Fruit fly (Drosophila melanogaster) whole organism, prepupa: ENCODE data around the gene Vha16-3.

Experiments
- Blimp-1 ChIP-seq: fragments of 200-800 bp; sonication (Bioruptor generic); optimal IDR thresholded peaks from 3 replicates; lab custom pipeline; 2017; ENCODE audit warnings: missing biosample characterization, missing genetic modification characterization, mild to moderate bottlenecking, moderate library complexity, missing genetic modification reagents
- CG10631 ChIP-seq: fragments of 200-800 bp; sonication (Bioruptor generic); optimal IDR thresholded peaks from 2 replicates; lab custom pipeline; 2016; ENCODE audit warnings: missing biosample characterization, missing genetic modification characterization
- CG11762 ChIP-seq: fragments of 200-800 bp; sonication (Bioruptor generic); optimal IDR thresholded peaks from 3 replicates; lab custom pipeline; 2016; ENCODE audit warnings: missing biosample characterization, missing genetic modification characterization; ENCODE audit not compliant: insufficient read depth
- CG15336 ChIP-seq: fragments of 200-800 bp; sonication (Bioruptor generic); IDR thresholded peaks from 2 replicates; pipeline ENCODE4 v1.3.6; 2022; ENCODE audit warnings: missing biosample characterization, missing genetic modification characterization
- CG1621 ChIP-seq: fragments of 200-800 bp; sonication (Bioruptor generic); optimal IDR thresholded peaks from 3 replicates; lab custom pipeline; 2018; ENCODE audit warnings: missing biosample characterization, mild to moderate bottlenecking, missing genetic modification characterization
- CG16779 ChIP-seq: fragments of 200-800 bp; sonication (Bioruptor generic); optimal IDR thresholded peaks from 3 replicates; lab custom pipeline; 2017; ENCODE audit warnings: missing biosample characterization, mild to moderate bottlenecking, missing genetic modification characterization
- CG31627 ChIP-seq: fragments of 200-800 bp; sonication (Bioruptor generic); optimal IDR thresholded peaks from 3 replicates; lab custom pipeline; 2016; ENCODE audit warnings: missing biosample characterization, missing genetic modification characterization
- CG32006 ChIP-seq: fragments of 200-800 bp; sonication (Bioruptor generic); optimal IDR thresholded peaks from 3 replicates; lab custom pipeline; 2017; ENCODE audit warnings: missing biosample characterization, mild to moderate bottlenecking, missing genetic modification characterization
- CG34406 ChIP-seq: fragments of 200-800 bp; sonication (Bioruptor generic); optimal IDR thresholded peaks from 3 replicates; lab custom pipeline; 2016; ENCODE audit warnings: missing biosample characterization, missing genetic modification characterization
- CG3919 ChIP-seq: fragments of 200-800 bp; sonication (Bioruptor generic); optimal IDR thresholded peaks from 3 replicates; lab custom pipeline; 2016; ENCODE audit warnings: missing biosample characterization, missing genetic modification characterization
- CG4318 ChIP-seq: fragments of 200-800 bp; sonication (Bioruptor generic); optimal IDR thresholded peaks from 3 replicates; lab custom pipeline; 2017; ENCODE audit warnings: missing biosample characterization, mild to moderate bottlenecking, missing genetic modification characterization
- CG6163 ChIP-seq: fragments of 200-800 bp; sonication (Bioruptor generic); IDR thresholded peaks from 3 replicates; pipeline ENCODE4 v1.3.6; 2022; ENCODE audit warnings: missing biosample characterization, missing genetic modification characterization
- CG6276 ChIP-seq: fragments of 200-800 bp; sonication (Bioruptor generic); optimal IDR thresholded peaks from 2 replicates; lab custom pipeline; 2017; ENCODE audit warnings: missing biosample characterization, mild to moderate bottlenecking, missing genetic modification characterization
- CG6792 ChIP-seq: fragments of 200-800 bp; sonication (Bioruptor generic); optimal IDR thresholded peaks from 3 replicates; lab custom pipeline; 2016; ENCODE audit warnings: missing biosample characterization, missing genetic modification characterization
- CG6808 ChIP-seq: fragments of 200-800 bp; sonication (Bioruptor generic); optimal IDR thresholded peaks from 3 replicates; lab custom pipeline; 2017; ENCODE audit warnings: missing biosample characterization, missing genetic modification characterization, mild to moderate bottlenecking, moderate library complexity, missing genetic modification reagents
- CG6854 ChIP-seq: fragments of 200-800 bp; sonication (Bioruptor generic); optimal IDR thresholded peaks from 2 replicates; lab custom pipeline; 2017; ENCODE audit warnings: missing biosample characterization, mild to moderate bottlenecking, missing genetic modification characterization
- CG7368 ChIP-seq: fragments of 200-800 bp; sonication (Bioruptor generic); optimal IDR thresholded peaks from 3 replicates; lab custom pipeline; 2016; ENCODE audit warnings: missing biosample characterization, missing genetic modification characterization
- CG8119 ChIP-seq: fragments of 200-800 bp; sonication (Bioruptor generic); IDR thresholded peaks from 3 replicates; pipeline ENCODE4 v1.3.6; 2022; ENCODE audit warnings: missing biosample characterization, missing genetic modification characterization
- CG8319 ChIP-seq: fragments of 200-800 bp; sonication (Bioruptor generic); optimal IDR thresholded peaks from 3 replicates; lab custom pipeline; 2016; ENCODE audit warnings: missing biosample characterization, missing genetic modification characterization
- CG8632 ChIP-seq: fragments of 200-800 bp; sonication (Bioruptor generic); optimal IDR thresholded peaks from 3 replicates; lab custom pipeline; 2016; ENCODE audit warnings: missing biosample characterization, missing genetic modification characterization
- CG9139 ChIP-seq: fragments of 200-800 bp; sonication (Bioruptor generic); optimal IDR thresholded peaks from 3 replicates; lab custom pipeline; 2017; ENCODE audit warnings: missing biosample characterization, mild to moderate bottlenecking, missing genetic modification characterization
- Eip78C ChIP-seq: fragments of 200-800 bp; sonication (Bioruptor generic); peaks from one replicate; lab custom pipeline; 2016; ENCODE audit warnings: missing biosample characterization, missing genetic modification characterization
- Eip93F ChIP-seq: fragments of 200-800 bp; sonication (Bioruptor generic); optimal IDR thresholded peaks from 2 replicates; lab custom pipeline; 2016; ENCODE audit warnings: missing biosample characterization, mild to moderate bottlenecking, missing genetic modification characterization
- Ets21C ChIP-seq: fragments of 200-800 bp; sonication (Bioruptor generic); optimal IDR thresholded peaks from 3 replicates; lab custom pipeline; 2016; ENCODE audit warnings: missing biosample characterization, missing genetic modification characterization
- Ets96B ChIP-seq: fragments of 200-800 bp; optimal IDR thresholded peaks from 2 replicates; lab custom pipeline; 2019; ENCODE audit warnings: missing biosample characterization, mild to moderate bottlenecking, missing genetic modification characterization, moderate library complexity
- Gug ChIP-seq: fragments of 200-800 bp; sonication (Bioruptor generic); IDR thresholded peaks from 2 replicates; pipeline ENCODE4 v1.3.6; 2022; ENCODE audit warnings: missing biosample characterization, missing genetic modification characterization
- Hr38 ChIP-seq: sonication (Bioruptor generic); optimal IDR thresholded peaks from 2 replicates; lab custom pipeline; 2016; ENCODE audit warnings: missing biosample characterization, missing genetic modification characterization
- Hr4 ChIP-seq: fragments of 200-800 bp; sonication (Bioruptor generic); optimal IDR thresholded peaks from 3 replicates; lab custom pipeline; 2016; ENCODE audit warnings: missing biosample characterization, missing genetic modification characterization
- Lpt ChIP-seq: fragments of 200-800 bp; sonication (Bioruptor generic); optimal IDR thresholded peaks from 3 replicates; lab custom pipeline; 2016; ENCODE audit warnings: missing biosample characterization, missing genetic modification characterization
- Met ChIP-seq: fragments of 200-800 bp; sonication (Bioruptor generic); optimal IDR thresholded peaks from 3 replicates; lab custom pipeline; 2016; ENCODE audit warnings: missing biosample characterization, missing genetic modification characterization
- OdsH ChIP-seq: fragments of 200-800 bp; sonication (Bioruptor generic); optimal IDR thresholded peaks from 3 replicates; lab custom pipeline; 2016; ENCODE audit warnings: missing biosample characterization, missing genetic modification characterization
- Smox ChIP-seq: fragments of 200-800 bp; sonication (Bioruptor generic); optimal IDR thresholded peaks from 3 replicates; lab custom pipeline; 2016; ENCODE audit warnings: missing biosample characterization, missing genetic modification characterization
- Sox102F ChIP-seq: fragments of 200-800 bp; sonication (Bioruptor generic); optimal IDR thresholded peaks from 2 replicates; lab custom pipeline; 2016; ENCODE audit warnings: missing biosample characterization, mild to moderate bottlenecking, missing genetic modification characterization
- achi ChIP-seq: fragments of 200-800 bp; sonication (Bioruptor generic); optimal IDR thresholded peaks from 3 replicates; lab custom pipeline; 2016; ENCODE audit warnings: missing biosample characterization, missing genetic modification characterization
- acj6 ChIP-seq: fragments of 200-800 bp; sonication (Bioruptor generic); optimal IDR thresholded peaks from 3 replicates; lab custom pipeline; 2016; ENCODE audit warnings: missing biosample characterization, missing genetic modification characterization
- cyc ChIP-seq: fragments of 200-800 bp; sonication (Bioruptor generic); optimal IDR thresholded peaks from 3 replicates; lab custom pipeline; 2016; ENCODE audit warnings: missing biosample characterization, missing genetic modification characterization
- dac ChIP-seq: fragments of 200-800 bp; sonication (Bioruptor generic); optimal IDR thresholded peaks from 2 replicates; lab custom pipeline; 2017; ENCODE audit warnings: missing biosample characterization, mild to moderate bottlenecking, missing genetic modification characterization
- dsx ChIP-seq: fragments of 200-800 bp; optimal IDR thresholded peaks from 3 replicates; lab custom pipeline; 2019; ENCODE audit warnings: missing biosample characterization, mild to moderate bottlenecking, missing genetic modification characterization, moderate library complexity; ENCODE audit not compliant: poor library complexity, severe bottlenecking
- eg ChIP-seq: fragments of 200-800 bp; sonication (Bioruptor generic); IDR thresholded peaks from 3 replicates; pipeline ENCODE4 v1.3.6; 2022; ENCODE audit warnings: missing biosample characterization, missing genetic modification characterization
- esn ChIP-seq: fragments of 200-800 bp; sonication (Bioruptor generic); optimal IDR thresholded peaks from 2 replicates; lab custom pipeline; 2016; ENCODE audit warnings: missing biosample characterization, mild to moderate bottlenecking, missing genetic modification characterization, moderate library complexity
- fd59A ChIP-seq: fragments of 200-800 bp; sonication (Bioruptor generic); optimal IDR thresholded peaks from 2 replicates; lab custom pipeline; 2017; ENCODE audit warnings: missing biosample characterization, mild to moderate bottlenecking, missing genetic modification characterization, missing genetic modification reagents
- fkh ChIP-seq: fragments of 200-800 bp; sonication (Bioruptor generic); optimal IDR thresholded peaks from 3 replicates; lab custom pipeline; 2017; ENCODE audit warnings: missing biosample characterization, mild to moderate bottlenecking, missing genetic modification characterization, moderate library complexity
- lz ChIP-seq: fragments of 200-800 bp; sonication (Bioruptor generic); optimal IDR thresholded peaks from 3 replicates; lab custom pipeline; 2016; ENCODE audit warnings: missing biosample characterization, missing genetic modification characterization
- pdm3 ChIP-seq: fragments of 200-800 bp; sonication (Bioruptor generic); optimal IDR thresholded peaks from 3 replicates; lab custom pipeline; 2016; ENCODE audit warnings: missing biosample characterization, missing genetic modification characterization
- spab ChIP-seq: fragments of 200-800 bp; sonication (Bioruptor generic); optimal IDR thresholded peaks from 2 replicates; lab custom pipeline; 2017; ENCODE audit warnings: missing biosample characterization, mild to moderate bottlenecking, missing genetic modification characterization, missing genetic modification reagents
- ss ChIP-seq, 2 experiments: fragments of 200-800 bp; sonication (Bioruptor generic); optimal IDR thresholded peaks; 2 replicates in 1 of 2; 3 replicates in 1 of 2; lab custom pipeline; 2017 to 2018; ENCODE audit warnings: mild to moderate bottlenecking in 2 of 2, missing biosample characterization in 2 of 2, missing genetic modification characterization in 2 of 2, moderate library complexity in 1 of 2
- svp ChIP-seq: fragments of 200-800 bp; sonication (Bioruptor generic); peaks from one replicate; lab custom pipeline; 2016; ENCODE audit warnings: missing biosample characterization, missing genetic modification characterization
- vri ChIP-seq: fragments of 200-800 bp; sonication (Bioruptor generic); optimal IDR thresholded peaks from 3 replicates; lab custom pipeline; 2016; ENCODE audit warnings: missing biosample characterization, mild to moderate bottlenecking, missing genetic modification characterization

Vha16-3 gene

DNA sequence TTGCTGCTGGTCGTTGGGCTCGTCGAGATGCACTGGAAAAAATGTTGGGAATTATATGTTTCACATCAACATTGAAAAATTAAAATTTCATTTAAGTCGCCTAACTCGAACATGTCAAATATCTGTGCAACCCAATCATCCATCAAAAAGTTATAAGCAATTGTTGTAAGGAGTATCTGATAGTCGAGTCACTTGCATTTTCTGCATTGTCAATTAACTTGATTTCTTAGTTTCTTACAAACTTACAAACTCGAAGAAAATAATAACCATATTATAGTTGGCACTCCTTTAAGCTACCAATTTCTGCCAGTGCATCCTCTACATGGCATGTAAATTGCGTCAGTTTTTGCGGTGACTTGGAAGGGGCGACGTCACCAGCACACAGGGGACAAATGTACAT is 10.0 kb downstream of the Vha16-3 start (continued):
- peak; percentile 53 for TF ChIP-seq CG8632
- TF ChIP-seq ss (GFP tag; optimal IDR thresholded peaks at IDR 0.05; lab: Kevin White, UChicago), result peak; percentile 49 to 72
- peak; percentile 67 for TF ChIP-seq Met (GFP tag; lab: Kevin White, UChicago)
- TF ChIP-seq dac, result peak; percentile 21
- TF ChIP-seq dsx (GFP tag; lab: Kevin White, UChicago), result peak; percentile 61
- peak; percentile 51 for TF ChIP-seq CG11762 (GFP tag; lab: Kevin White, UChicago)
- TF ChIP-seq Ets96B (tag; lab: Kevin White, UChicago), result peak; percentile 77
- TF ChIP-seq Sox102F (GFP tag; lab: Kevin White, UChicago), result peak; percentile 66
- peak; percentile 74 for TF ChIP-seq CG10631 (GFP tag; lab: Kevin White, UChicago)
- peak; percentile 67 for TF ChIP-seq fd59A (GFP tag; lab: Kevin White, UChicago)
- TF ChIP-seq Blimp-1, result peak; percentile 14
- TF ChIP-seq pdm3 (GFP tag; lab: Kevin White, UChicago), result peak; percentile 71
- TF ChIP-seq CG7368 (GFP tag; lab: Kevin White, UChicago), result peak; percentile 40
- peak; percentile 54 for TF ChIP-seq spab (GFP tag; lab: Kevin White, UChicago)
- TF ChIP-seq vri, result no peak
- TF ChIP-seq CG6276 (GFP tag; lab: Kevin White, UChicago), result peak; percentile 57
- peak; percentile 51 for TF ChIP-seq Ets21C (GFP tag; lab: Kevin White, UChicago)
- peak; percentile 44 for TF ChIP-seq CG16779
- TF ChIP-seq Hr4 (GFP tag; lab: Kevin White, UChicago), result peak; percentile 65
- peak; percentile 68 for TF ChIP-seq OdsH
- TF ChIP-seq CG8319, result no peak
- peak; percentile 63 for TF ChIP-seq CG6792
- no peak for TF ChIP-seq CG9139 (GFP tag; lab: Kevin White, UChicago)
- peak; percentile 92 for TF ChIP-seq Eip78C
- peak; percentile 83 for TF ChIP-seq svp (GFP tag; lab: Kevin White, UChicago)
- peak; percentile 56; the same call in 2 of the 3 replicates for TF ChIP-seq CG6163
- peak; percentile 28; the same call in 1 of the 2 replicates for TF ChIP-seq Gug (GFP tag; lab: Robert Waterston, UW)
- TF ChIP-seq CG4318 (GFP tag; lab: Kevin White, UChicago), result peak; percentile 65
- TF ChIP-seq Lpt (GFP tag; lab: Kevin White, UChicago), result peak; percentile 45
- peak; percentile 75 for TF ChIP-seq esn (GFP tag; lab: Kevin White, UChicago)
- TF ChIP-seq CG6854 (GFP tag; lab: Kevin White, UChicago), result peak; percentile 5
- peak; percentile 49 for TF ChIP-seq cyc (GFP tag; lab: Kevin White, UChicago)
- peak; percentile 70 for TF ChIP-seq CG31627
- TF ChIP-seq CG8119 (GFP tag; lab: Robert Waterston, UW), result peak; percentile 70
- no peak for TF ChIP-seq fkh (GFP tag; lab: Kevin White, UChicago)
- 0 out of 3 replicates have a peak, but pooled peaks have one; percentile 35 for TF ChIP-seq eg
- peak; percentile 58 for TF ChIP-seq CG6808 (GFP tag; lab: Kevin White, UChicago)

DNA sequence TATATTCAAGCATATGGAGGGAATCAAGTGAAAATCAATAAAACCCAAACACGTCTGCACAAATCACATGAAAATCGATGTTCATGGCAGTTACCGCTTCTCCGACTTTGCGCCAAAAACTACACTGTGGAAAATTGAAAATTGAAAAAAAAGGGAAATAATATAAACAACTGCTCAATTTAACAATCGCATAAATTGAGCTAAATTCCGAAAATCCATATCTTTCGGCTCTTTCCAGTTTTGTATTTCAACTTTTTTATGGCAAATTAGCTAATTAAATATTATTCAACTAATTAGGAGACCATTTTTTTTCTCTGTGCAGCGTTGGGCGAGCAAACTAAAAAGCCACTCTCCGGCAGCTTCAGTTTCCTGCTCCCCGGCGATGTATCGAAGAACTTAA is 11.4 kb downstream of the Vha16-3 start:
- no peak for TF ChIP-seq CG34406 (GFP tag; lab: Kevin White, UChicago)
- peak; percentile 3 for TF ChIP-seq Ets96B (tag; lab: Kevin White, UChicago)
- TF ChIP-seq achi, result peak; percentile 6
- TF ChIP-seq fkh (GFP tag; lab: Kevin White, UChicago), result no peak
- TF ChIP-seq CG16779, result no peak
- no peak for TF ChIP-seq CG6792
- TF ChIP-seq CG6854 (GFP tag; lab: Kevin White, UChicago), result no peak
- no peak for TF ChIP-seq Eip93F (GFP tag; lab: Kevin White, UChicago)
- TF ChIP-seq fd59A (GFP tag; lab: Kevin White, UChicago), result no peak
- peak; percentile 25 for TF ChIP-seq CG3919
- 0 out of 3 replicates have a peak, but pooled peaks have one; percentile 20 for TF ChIP-seq CG8119 (GFP tag; lab: Robert Waterston, UW)
- TF ChIP-seq CG6276 (GFP tag; lab: Kevin White, UChicago), result no peak
- no peak for TF ChIP-seq Met (GFP tag; lab: Kevin White, UChicago)
- TF ChIP-seq eg, result 0 out of 3 replicates have a peak, but pooled peaks have one; percentile 12
- TF ChIP-seq CG6808 (GFP tag; lab: Kevin White, UChicago), result no peak
- TF ChIP-seq Eip78C, result peak; percentile 81
- TF ChIP-seq Hr4 (GFP tag; lab: Kevin White, UChicago), result no peak
- TF ChIP-seq acj6, result no peak
- TF ChIP-seq CG32006 (GFP tag; lab: Kevin White, UChicago), result peak; percentile 19
- TF ChIP-seq svp (GFP tag; lab: Kevin White, UChicago), result no peak
- no peak for TF ChIP-seq CG31627
- no peak for TF ChIP-seq dsx (GFP tag; lab: Kevin White, UChicago)
- TF ChIP-seq lz (GFP tag; lab: Kevin White, UChicago), result no peak
- TF ChIP-seq Gug (GFP tag; lab: Robert Waterston, UW), result no peak
- no peak for TF ChIP-seq CG1621
- no peak for TF ChIP-seq CG11762 (GFP tag; lab: Kevin White, UChicago)
- TF ChIP-seq Sox102F (GFP tag; lab: Kevin White, UChicago), result no peak
- TF ChIP-seq Smox (GFP tag; lab: Kevin White, UChicago), result no peak
- TF ChIP-seq Hr38, result no peak
- no peak for TF ChIP-seq CG15336
